Worm (Caenorhabditis elegans) whole organism, L2 larva: ENCODE measurements around the gene srw-99.

Experiments used
- ama-1 ChIP-seq: fragments of 150-350 bp; optimal IDR thresholded peaks from 2 replicates; lab custom pipeline; 2018; ENCODE audit warnings: inconsistent platforms
- gmeb-1 ChIP-seq: fragments of 150-350 bp; optimal IDR thresholded peaks from 2 replicates; lab custom pipeline; 2014; ENCODE audit warnings: missing biosample characterization, missing genetic modification characterization
- lsy-2 ChIP-seq, 2 experiments: fragments of 150-350 bp in 1 of 2; sonication (generic microtip) in 1 of 2; optimal IDR thresholded peaks; 2 replicates each; lab custom pipeline; 2014 to 2017; ENCODE audit warnings: missing biosample characterization in 2 of 2, missing genetic modification characterization in 2 of 2
- mab-5 ChIP-seq: fragments of 150-350 bp; optimal IDR thresholded peaks from 2 replicates; lab custom pipeline; 2014; ENCODE audit warnings: missing biosample characterization, missing genetic modification characterization
- mdl-1 ChIP-seq, 2 experiments: fragments of 150-350 bp in 1 of 2; sonication (generic microtip) in 1 of 2; optimal IDR thresholded peaks; 2 replicates each; lab custom pipeline; 2017; ENCODE audit warnings: missing biosample characterization in 2 of 2, missing genetic modification characterization in 2 of 2
- nhr-10 ChIP-seq: sonication (generic microtip); optimal IDR thresholded peaks from 2 replicates; lab custom pipeline; 2017; ENCODE audit warnings: missing biosample characterization, missing genetic modification characterization
- nhr-237 ChIP-seq: fragments of 150-350 bp; optimal IDR thresholded peaks from 2 replicates; lab custom pipeline; 2014; ENCODE audit warnings: missing biosample characterization, missing genetic modification characterization
- nhr-25 ChIP-seq: fragments of 150-350 bp; sonication (generic microtip); optimal IDR thresholded peaks from 3 replicates; lab custom pipeline; 2014; ENCODE audit warnings: missing biosample characterization, missing genetic modification characterization
- nhr-6 ChIP-seq: fragments of 150-350 bp; optimal IDR thresholded peaks from 2 replicates; lab custom pipeline; 2014; ENCODE audit warnings: missing biosample characterization, missing genetic modification characterization
- ztf-4 ChIP-seq: fragments of 150-350 bp; optimal IDR thresholded peaks from 2 replicates; lab custom pipeline; 2014; ENCODE audit warnings: missing biosample characterization, missing genetic modification characterization

- TF ChIP-seq mab-5 (tag; lab: Kevin White, UChicago), result no peak
- no peak for TF ChIP-seq lsy-2 (tag; optimal IDR thresholded peaks at IDR 0.05; lab: Kevin White, UChicago)
- no peak for TF ChIP-seq nhr-6 (tag; lab: Kevin White, UChicago)
- TF ChIP-seq nhr-25 (tag; lab: Kevin White, UChicago), result no peak
- TF ChIP-seq nhr-10, result no peak
- no peak for TF ChIP-seq ama-1 (lab: Kevin White, UChicago)
- TF ChIP-seq nhr-237 (tag; lab: Kevin White, UChicago), result no peak
- no peak for TF ChIP-seq gmeb-1 (tag; lab: Kevin White, UChicago)
- no peak for TF ChIP-seq ztf-4
- TF ChIP-seq mdl-1 (tag; optimal IDR thresholded peaks at IDR 0.05; lab: Kevin White, UChicago), result no peak
Measured at ce11 chrV:1734569-1734968, 26.0 kb downstream of the srw-99 start, which contains the start of gene str-160.
